Worm (Caenorhabditis elegans): ENCODE results near the gene C15H7.4.
A peak's percentile ranks its signal among the peaks of the same experiment; 100 is the strongest.

The C15H7.4 gene

ce11 chrIII:9664484-9665221, 9.0 kb upstream of the C15H7.4 start:
- TF ChIP-seq ctbp-1 (GFP tag; IDR thresholded peaks at IDR 0.05) (peak; percentile 86), dmd-9 (GFP tag; IDR thresholded peaks at IDR 0.05) (no peak), snpc-4 (tag; optimal IDR thresholded peaks at IDR 0.05) (no peak), hlh-11 (tag; optimal IDR thresholded peaks at IDR 0.05) (peak; percentile 40), nhr-111 (GFP tag; optimal IDR thresholded peaks at IDR 0.05) (no peak), tag-97 (GFP tag; IDR thresholded peaks at IDR 0.05) (no peak), lsy-2 (tag; optimal IDR thresholded peaks at IDR 0.05) (peak in 1 of 2 experiments; percentile 49), daf-12 (tag; optimal IDR thresholded peaks at IDR 0.05) (no peak), set-16 (GFP tag; IDR thresholded peaks at IDR 0.05) (no peak), vab-7 (GFP tag; IDR thresholded peaks at IDR 0.05) (no peak), nhr-11 (tag; optimal IDR thresholded peaks at IDR 0.05) (no peak), nhr-28 (tag; optimal IDR thresholded peaks at IDR 0.05) (no peak), lin-38 (GFP tag; IDR thresholded peaks at IDR 0.05) (no peak), R02D3.7 (tag; optimal IDR thresholded peaks at IDR 0.05) (no peak), lin-39 (tag; optimal IDR thresholded peaks at IDR 0.05) (no peak), ZK337.2 (GFP tag; IDR thresholded peaks at IDR 0.05) (no peak), daf-16 (GFP tag; optimal IDR thresholded peaks at IDR 0.05) (no peak), daf-16 (tag; optimal IDR thresholded peaks at IDR 0.05) (no peak), nhr-77 (tag; optimal IDR thresholded peaks at IDR 0.05) (no peak), F49E8.2 (tag; optimal IDR thresholded peaks at IDR 0.05; ENCODE audit: borderline replicate concordance) (no peak), spr-1 (tag; optimal IDR thresholded peaks at IDR 0.05) (no peak), zfp-2 (tag; optimal IDR thresholded peaks at IDR 0.05) (no peak), nhr-48 (tag; optimal IDR thresholded peaks at IDR 0.05) (no peak), zip-2 (tag; optimal IDR thresholded peaks at IDR 0.05) (no peak), ceh-20 (GFP tag; IDR thresholded peaks at IDR 0.05) (0 out of 2 replicates have a peak, but pooled peaks have one; percentile 31), ces-1 (GFP tag; optimal IDR thresholded peaks at IDR 0.05) (peak; percentile 66), jun-1 (tag; optimal IDR thresholded peaks at IDR 0.05) (no peak), php-3 (GFP tag; IDR thresholded peaks at IDR 0.05) (no peak), fkh-10 (GFP tag; optimal IDR thresholded peaks at IDR 0.05) (peak; percentile 73), aha-1 (tag) (peak; percentile 54), skn-1 (tag; optimal IDR thresholded peaks at IDR 0.05) (no peak), mep-1 (tag; optimal IDR thresholded peaks at IDR 0.05) (peak; percentile 12), unc-39 (tag; optimal IDR thresholded peaks at IDR 0.05) (no peak), lin-29 (GFP tag; IDR thresholded peaks at IDR 0.05) (no peak), hlh-30 (tag; optimal IDR thresholded peaks at IDR 0.05; ENCODE audit: insufficient read depth) (peak; percentile 39), cey-2 (tag; optimal IDR thresholded peaks at IDR 0.05; ENCODE audit: borderline replicate concordance, insufficient read depth) (no peak), ceh-44 (GFP tag; IDR thresholded peaks at IDR 0.05) (no peak), daf-19 (GFP tag; conservative IDR thresholded peaks at IDR 0.05) (no peak), hmg-1.1 (GFP tag; IDR thresholded peaks at IDR 0.05) (peak; percentile 19; the same call in 1 of the 2 replicates), madf-9 (GFP tag; conservative IDR thresholded peaks at IDR 0.05) (no peak), F10B5.3 (tag; optimal IDR thresholded peaks at IDR 0.05) (no peak), T26A8.4 (GFP tag; IDR thresholded peaks at IDR 0.05) (no peak), attf-4 (tag; optimal IDR thresholded peaks at IDR 0.05) (no peak), ama-1 (optimal IDR thresholded peaks at IDR 0.05) (no peak), dmd-8 (GFP tag; IDR thresholded peaks at IDR 0.05) (no peak), pqm-1 (tag; optimal IDR thresholded peaks at IDR 0.05) (no peak), lin-1 (GFP tag; IDR thresholded peaks at IDR 0.05) (no peak), gei-8 (GFP tag; optimal IDR thresholded peaks at IDR 0.05) (peak; percentile 15), Y105C5A.15 (GFP tag; IDR thresholded peaks at IDR 0.05) (no peak)

Data from whole organism, L4 larva.